Worm (Caenorhabditis elegans): ENCODE results near the gene str-171.

The str-171 gene

ce11 chrV:15092666-15093065 lies 39.7 kb downstream of the str-171 start, which contains the start of gene txt-12:
TSS of gene txt-12 (plus strand) at chrV:15092966.
- TF ChIP-seq klf-2 (GFP tag; conservative IDR thresholded peaks at IDR 0.05) = no peak
- TF ChIP-seq ref-1 (GFP tag; conservative IDR thresholded peaks at IDR 0.05) = no peak
- TF ChIP-seq T22C8.4 (GFP tag; IDR thresholded peaks at IDR 0.05) = no peak
- TF ChIP-seq cog-1 (tag; optimal IDR thresholded peaks at IDR 0.05) = no peak
- no peak for TF ChIP-seq ztf-29 (GFP tag; IDR thresholded peaks at IDR 0.05)
- no peak for TF ChIP-seq ztf-23 (GFP tag; IDR thresholded peaks at IDR 0.05)
- TF ChIP-seq flt-1 (GFP tag; IDR thresholded peaks at IDR 0.05) = no peak
- TF ChIP-seq tab-1 (GFP tag; IDR thresholded peaks at IDR 0.05) = no peak
- TF ChIP-seq med-1 (GFP tag; optimal IDR thresholded peaks at IDR 0.05; ENCODE audit: insufficient read depth) = no peak

- TF ChIP-seq flt-1 (GFP tag; IDR thresholded peaks at IDR 0.05) (no peak), med-1 (GFP tag; optimal IDR thresholded peaks at IDR 0.05; ENCODE audit: insufficient read depth) (no peak), cog-1 (tag; optimal IDR thresholded peaks at IDR 0.05) (no peak), T22C8.4 (GFP tag; IDR thresholded peaks at IDR 0.05) (no peak)
These were observed 41.9 kb downstream of the str-171 start, which contains the start of gene C01G10.17 for ce11 chrV:15090457-15090856. TSS of gene C01G10.17 (plus strand) at chrV:15090757.

ce11 chrV:15089438-15089837 lies 42.9 kb downstream of the str-171 start, which contains the start of the genes C01G10.5 and C01G10.4:
TSS of gene C01G10.5 (minus strand) at chrV:15089538.
TSS of gene C01G10.4 (plus strand) at chrV:15089740.
- no peak for TF ChIP-seq med-1 (GFP tag; optimal IDR thresholded peaks at IDR 0.05; ENCODE audit: insufficient read depth)
- TF ChIP-seq cog-1 (tag; optimal IDR thresholded peaks at IDR 0.05) = no peak
- TF ChIP-seq ztf-29 (GFP tag; IDR thresholded peaks at IDR 0.05) = no peak
- TF ChIP-seq ztf-23 (GFP tag; IDR thresholded peaks at IDR 0.05) = no peak
- no peak for TF ChIP-seq T22C8.4 (GFP tag; IDR thresholded peaks at IDR 0.05)
- TF ChIP-seq flt-1 (GFP tag; IDR thresholded peaks at IDR 0.05) = no peak
- TF ChIP-seq ref-1 (GFP tag; conservative IDR thresholded peaks at IDR 0.05) = no peak
- no peak for TF ChIP-seq tab-1 (GFP tag; IDR thresholded peaks at IDR 0.05)
- TF ChIP-seq klf-2 (GFP tag; conservative IDR thresholded peaks at IDR 0.05) = no peak

- no peak for TF ChIP-seq tab-1 (GFP tag; IDR thresholded peaks at IDR 0.05)
- TF ChIP-seq flt-1 (GFP tag; IDR thresholded peaks at IDR 0.05) = no peak
These were observed 43.7 kb downstream of the str-171 start, which contains the start of gene C01G10.18 for ce11 chrV:15088613-15089012. TSS of gene C01G10.18 (minus strand) at chrV:15088713.

- TF ChIP-seq T22C8.4 (GFP tag; IDR thresholded peaks at IDR 0.05) = no peak
- no peak for TF ChIP-seq ref-1 (GFP tag; conservative IDR thresholded peaks at IDR 0.05)
- no peak for TF ChIP-seq ztf-29 (GFP tag; IDR thresholded peaks at IDR 0.05)
- no peak for TF ChIP-seq tab-1 (GFP tag; IDR thresholded peaks at IDR 0.05)
- no peak for TF ChIP-seq cog-1 (tag; optimal IDR thresholded peaks at IDR 0.05)
- TF ChIP-seq med-1 (GFP tag; optimal IDR thresholded peaks at IDR 0.05; ENCODE audit: insufficient read depth) = no peak
- no peak for TF ChIP-seq ztf-23 (GFP tag; IDR thresholded peaks at IDR 0.05)
- TF ChIP-seq flt-1 (GFP tag; IDR thresholded peaks at IDR 0.05) = no peak
- TF ChIP-seq klf-2 (GFP tag; conservative IDR thresholded peaks at IDR 0.05) = no peak
These were observed 45.1 kb downstream of the str-171 start, which contains the start of the genes C01G10.15 and C01G10.6 for ce11 chrV:15087207-15087706. TSS of gene C01G10.15 (minus strand) at chrV:15087307. TSS of gene C01G10.6 (plus strand) at chrV:15087656.

ce11 chrV:15085335-15085800 lies 47.0 kb downstream of the str-171 start, which contains the start of the genes ahsa-1 and C01G10.7:
TSS of gene ahsa-1 (minus strand) at chrV:15085385.
TSS of gene C01G10.7 (plus strand) at chrV:15085747.
- TF ChIP-seq tab-1 (GFP tag; IDR thresholded peaks at IDR 0.05) (no peak), klf-2 (GFP tag; conservative IDR thresholded peaks at IDR 0.05) (no peak), ztf-29 (GFP tag; IDR thresholded peaks at IDR 0.05) (no peak), ztf-23 (GFP tag; IDR thresholded peaks at IDR 0.05) (peak; percentile 89), cog-1 (tag; optimal IDR thresholded peaks at IDR 0.05) (peak; percentile 83), T22C8.4 (GFP tag; IDR thresholded peaks at IDR 0.05) (no peak), flt-1 (GFP tag; IDR thresholded peaks at IDR 0.05) (peak; percentile 77), med-1 (GFP tag; optimal IDR thresholded peaks at IDR 0.05; ENCODE audit: insufficient read depth) (no peak), ref-1 (GFP tag; conservative IDR thresholded peaks at IDR 0.05) (no peak)

- no peak for TF ChIP-seq ztf-23 (GFP tag; IDR thresholded peaks at IDR 0.05)
These were observed 48.7 kb downstream of the str-171 start for ce11 chrV:15083659-15084058.

ce11 chrV:15082291-15082690 lies 50.0 kb downstream of the str-171 start, which contains the start of the genes C01G10.10 and C01G10.9:
TSS of gene C01G10.10 (minus strand) at chrV:15082441.
TSS of gene C01G10.9 (plus strand) at chrV:15082530.
- TF ChIP-seq med-1 (GFP tag; optimal IDR thresholded peaks at IDR 0.05; ENCODE audit: insufficient read depth) (no peak), flt-1 (GFP tag; IDR thresholded peaks at IDR 0.05) (0 out of 2 replicates have a peak, but pooled peaks have one; percentile 10), ztf-23 (GFP tag; IDR thresholded peaks at IDR 0.05) (no peak)
